Fruit fly (Drosophila melanogaster): ENCODE data around the gene CG46466.

CG46466 gene

dm6 chr4:663055-663670 lies at the start of gene CG46466, which contains the start of gene Slip1 (continued):
- TF ChIP-seq pnt (GFP tag; optimal IDR thresholded peaks at IDR 0.05) (peak; percentile 13), Dfd (GFP tag; optimal IDR thresholded peaks at IDR 0.05) (peak in 1 of 2 experiments; percentile 75), Bgb (GFP tag; IDR thresholded peaks at IDR 0.05; ENCODE audit: partially characterized antibody) (no peak), Xbp1 (GFP tag; optimal IDR thresholded peaks at IDR 0.05) (peak; percentile 28), amos (GFP tag; IDR thresholded peaks at IDR 0.05; ENCODE audit: partially characterized antibody) (no peak; the same call in 1 of the 2 replicates), Hmr (GFP tag; optimal IDR thresholded peaks at IDR 0.05) (no peak), grau (tag; optimal IDR thresholded peaks at IDR 0.05) (no peak), al (GFP tag; IDR thresholded peaks at IDR 0.05) (no peak), CG15479 (GFP tag; optimal IDR thresholded peaks at IDR 0.05) (no peak), dmrt11E (tag; optimal IDR thresholded peaks at IDR 0.05) (peak; percentile 26), Bteb2 (GFP tag; optimal IDR thresholded peaks at IDR 0.05) (no peak), Meics (GFP tag; optimal IDR thresholded peaks at IDR 0.05) (peak; percentile 22), pfk (GFP tag; optimal IDR thresholded peaks at IDR 0.05) (peak; percentile 3), CG6654 (GFP tag; optimal IDR thresholded peaks at IDR 0.05) (no peak), emc (GFP tag; optimal IDR thresholded peaks at IDR 0.05) (no peak), Dref (GFP tag; IDR thresholded peaks at IDR 0.05) (peak; percentile 61), HLH54F (GFP tag; optimal IDR thresholded peaks at IDR 0.05) (peak; percentile 8)

- peak; percentile 62; the same call in 2 of the 3 replicates for TF ChIP-seq zfh1 (GFP tag; IDR thresholded peaks at IDR 0.05)
- TF ChIP-seq CG11456 (GFP tag; IDR thresholded peaks at IDR 0.05), result no peak
- peak; percentile 43 for TF ChIP-seq CG1603 (tag; optimal IDR thresholded peaks at IDR 0.05)
- TF ChIP-seq tx (GFP tag; optimal IDR thresholded peaks at IDR 0.05), result no peak
- TF ChIP-seq CG1024 (GFP tag; IDR thresholded peaks at IDR 0.05), result no peak
- no peak for TF ChIP-seq h (optimal IDR thresholded peaks at IDR 0.05)
- peak; percentile 89 for TF ChIP-seq sens (GFP tag)
- TF ChIP-seq onecut (GFP tag; IDR thresholded peaks at IDR 0.05), result no peak
- TF ChIP-seq pnt (GFP tag; optimal IDR thresholded peaks at IDR 0.05), result no peak
- no peak for TF ChIP-seq psq (GFP tag; optimal IDR thresholded peaks at IDR 0.05)
- no peak for TF ChIP-seq Abd-B (GFP tag; optimal IDR thresholded peaks at IDR 0.05)
- TF ChIP-seq lola (GFP tag; optimal IDR thresholded peaks at IDR 0.05), result peak in 1 of 3 experiments; percentile 32
- TF ChIP-seq kay (GFP tag; optimal IDR thresholded peaks at IDR 0.05), result no peak
- TF ChIP-seq CG11247 (GFP tag; IDR thresholded peaks at IDR 0.05), result no peak
- TF ChIP-seq kah (GFP tag; optimal IDR thresholded peaks at IDR 0.05), result no peak
- TF ChIP-seq CG6254 (GFP tag; optimal IDR thresholded peaks at IDR 0.05), result no peak
- TF ChIP-seq Dref (GFP tag; IDR thresholded peaks at IDR 0.05), result no peak
- no peak for TF ChIP-seq gcm (GFP tag; optimal IDR thresholded peaks at IDR 0.05)
- no peak for TF ChIP-seq CG6854 (GFP tag; optimal IDR thresholded peaks at IDR 0.05)
- TF ChIP-seq toy (GFP tag; IDR thresholded peaks at IDR 0.05), result peak; percentile 38; the same call in 1 of the 2 replicates
- TF ChIP-seq CG4617 (GFP tag; optimal IDR thresholded peaks at IDR 0.05; ENCODE audit: borderline replicate concordance), result no peak
- TF ChIP-seq CG10979 (tag; optimal IDR thresholded peaks at IDR 0.05), result peak; percentile 48
- TF ChIP-seq esg (GFP tag; conservative IDR thresholded peaks at IDR 0.05), result no peak
- no peak for TF ChIP-seq wor (GFP tag; IDR thresholded peaks at IDR 0.05)
- no peak for TF ChIP-seq grau (tag; optimal IDR thresholded peaks at IDR 0.05)
- no peak for TF ChIP-seq CG10321 (GFP tag; IDR thresholded peaks at IDR 0.05)
- no peak for TF ChIP-seq Ets65A (GFP tag)
- TF ChIP-seq CG17385 (GFP tag; optimal IDR thresholded peaks at IDR 0.05), result no peak
- TF ChIP-seq bowl (GFP tag; IDR thresholded peaks at IDR 0.05), result no peak
- TF ChIP-seq CG33213 (GFP tag; optimal IDR thresholded peaks at IDR 0.05), result no peak
- TF ChIP-seq slp2 (GFP tag; optimal IDR thresholded peaks at IDR 0.05), result no peak
- no peak for TF ChIP-seq CG1602 (GFP tag; optimal IDR thresholded peaks at IDR 0.05)
- no peak for TF ChIP-seq CG9437 (GFP tag; optimal IDR thresholded peaks at IDR 0.05)
- TF ChIP-seq Tbp (GFP tag; optimal IDR thresholded peaks at IDR 0.05), result no peak
- no peak for TF ChIP-seq CG8924 (tag; optimal IDR thresholded peaks at IDR 0.05)
- TF ChIP-seq Dp (GFP tag; optimal IDR thresholded peaks at IDR 0.05), result no peak
Observed at dm6 chr4:709730-710129, 46.8 kb upstream of the CG46466 start.

All from whole organism, embryonic.